Worm (Caenorhabditis elegans): ENCODE measurements around the gene F45E10.2.

DNA sequence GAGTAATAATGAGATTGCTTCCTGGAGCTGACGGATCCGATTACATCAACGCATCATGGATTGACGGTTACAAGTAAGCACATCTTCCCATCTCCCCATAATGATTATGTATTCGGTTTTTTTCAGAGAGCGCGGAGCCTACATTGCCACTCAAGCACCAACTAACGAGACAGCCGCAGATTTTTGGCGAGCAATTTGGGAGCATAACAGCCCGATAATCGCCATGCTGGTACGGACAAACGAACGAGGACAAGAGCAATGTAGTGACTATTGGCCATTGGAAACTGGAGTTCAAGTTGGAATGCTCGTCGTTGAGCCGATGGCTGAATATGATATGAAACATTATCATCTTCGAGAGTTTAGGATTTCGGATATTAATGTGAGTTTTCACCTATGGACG is 44.2 kb downstream of the F45E10.2 start:
- no peak for TF ChIP-seq fkh-10 (GFP tag; optimal IDR thresholded peaks at IDR 0.05)
- no peak for TF ChIP-seq dmd-4 (tag; optimal IDR thresholded peaks at IDR 0.05; ENCODE audit: borderline replicate concordance)
- TF ChIP-seq ets-4 (tag; optimal IDR thresholded peaks at IDR 0.05), result no peak
- no peak for TF ChIP-seq lin-11 (tag; optimal IDR thresholded peaks at IDR 0.05)

Data from whole organism, late embryonic.